Worm (Caenorhabditis elegans) whole organism, mixed stage, embryonic: ENCODE data around the gene Y50D7A.1.

Source experiments
- M03D4.4 ChIP-seq: sonication (generic microtip); optimal IDR thresholded peaks from 2 replicates; lab custom pipeline; 2017; ENCODE audit warnings: mild to moderate bottlenecking, missing genetic modification characterization, missing compliant biosample characterization
- bed-3 ChIP-seq: fragments of 200-800 bp; sonication (Bioruptor generic); optimal IDR thresholded peaks from 3 replicates; lab custom pipeline; 2018; ENCODE audit warnings: mild to moderate bottlenecking, missing genetic modification characterization, moderate library complexity, missing compliant biosample characterization
- blmp-1 ChIP-seq: fragments of 150-350 bp; optimal IDR thresholded peaks from 2 replicates; lab custom pipeline; 2014; ENCODE audit warnings: missing biosample characterization, missing genetic modification characterization
- ceh-39 ChIP-seq: fragments of 150-350 bp; optimal IDR thresholded peaks from 2 replicates; lab custom pipeline; 2014; ENCODE audit warnings: missing biosample characterization, missing genetic modification characterization
- ceh-43 ChIP-seq: fragments of 200-800 bp; sonication (Bioruptor generic); optimal IDR thresholded peaks from 2 replicates; lab custom pipeline; 2018; ENCODE audit warnings: mild to moderate bottlenecking, missing genetic modification characterization, moderate library complexity, missing compliant biosample characterization
- ceh-83 ChIP-seq: fragments of 200-800 bp; sonication (Bioruptor generic); optimal IDR thresholded peaks from 2 replicates; lab custom pipeline; 2018; ENCODE audit warnings: mild to moderate bottlenecking, missing genetic modification characterization, missing compliant biosample characterization
- ces-1 ChIP-seq: fragments of 150-350 bp; optimal IDR thresholded peaks from 2 replicates; lab custom pipeline; 2014; ENCODE audit warnings: missing biosample characterization, missing genetic modification reagents, missing genetic modification characterization
- cnd-1 ChIP-seq: fragments of 200-800 bp; sonication (Bioruptor generic); optimal IDR thresholded peaks from 2 replicates; lab custom pipeline; 2018; ENCODE audit warnings: mild to moderate bottlenecking, missing genetic modification characterization, missing compliant biosample characterization
- drap-1 ChIP-seq: fragments of 200-800 bp; sonication (Bioruptor generic); optimal IDR thresholded peaks from 3 replicates; lab custom pipeline; 2018; ENCODE audit warnings: mild to moderate bottlenecking, missing genetic modification characterization, missing compliant biosample characterization
- elt-1 ChIP-seq: sonication (generic microtip); optimal IDR thresholded peaks from 2 replicates; lab custom pipeline; 2017; ENCODE audit warnings: missing genetic modification characterization, mild to moderate bottlenecking, missing compliant biosample characterization, antibody characterized with exemption, moderate library complexity, borderline replicate concordance; ENCODE audit not compliant: insufficient read depth
- elt-3 ChIP-seq: fragments of 150-350 bp; optimal IDR thresholded peaks from 2 replicates; lab custom pipeline; 2014; ENCODE audit warnings: missing biosample characterization, missing genetic modification characterization
- flh-1 ChIP-seq: fragments of 200-800 bp; sonication (Bioruptor generic); optimal IDR thresholded peaks from 2 replicates; lab custom pipeline; 2018; ENCODE audit warnings: mild to moderate bottlenecking, missing genetic modification characterization, moderate library complexity, missing compliant biosample characterization
- ham-2 ChIP-seq: fragments of 200-800 bp; sonication (Bioruptor generic); optimal IDR thresholded peaks from 2 replicates; lab custom pipeline; 2018; ENCODE audit warnings: mild to moderate bottlenecking, missing genetic modification characterization, missing compliant biosample characterization
- hlh-1 ChIP-seq: fragments of 150-350 bp; optimal IDR thresholded peaks from 2 replicates; lab custom pipeline; 2014; ENCODE audit warnings: missing biosample characterization, missing genetic modification reagents, missing genetic modification characterization
- lin-13 ChIP-seq: fragments of 150-350 bp; optimal IDR thresholded peaks from 2 replicates; lab custom pipeline; 2014; ENCODE audit warnings: missing biosample characterization, missing genetic modification characterization
- lin-32 ChIP-seq: fragments of 200-800 bp; sonication (Bioruptor generic); optimal IDR thresholded peaks from 2 replicates; lab custom pipeline; 2018; ENCODE audit warnings: mild to moderate bottlenecking, missing genetic modification characterization, missing compliant biosample characterization
- lsy-2 ChIP-seq: fragments of 150-350 bp; optimal IDR thresholded peaks from 2 replicates; lab custom pipeline; 2014; ENCODE audit warnings: missing biosample characterization, missing genetic modification characterization
- mab-5 ChIP-seq: fragments of 150-350 bp; optimal IDR thresholded peaks from 2 replicates; lab custom pipeline; 2014; ENCODE audit warnings: missing biosample characterization, missing genetic modification characterization
- mep-1 ChIP-seq: fragments of 150-350 bp; optimal IDR thresholded peaks from 2 replicates; lab custom pipeline; 2017; ENCODE audit warnings: missing biosample characterization, missing genetic modification reagents, missing genetic modification characterization, inconsistent platforms
- mls-2 ChIP-seq: sonication (generic microtip); optimal IDR thresholded peaks from 2 replicates; lab custom pipeline; 2016; ENCODE audit warnings: mild to moderate bottlenecking, missing genetic modification characterization, moderate library complexity, missing compliant biosample characterization
- nhr-12 ChIP-seq: fragments of 150-350 bp; optimal IDR thresholded peaks from 2 replicates; lab custom pipeline; 2014; ENCODE audit warnings: missing biosample characterization, missing genetic modification characterization
- nhr-2 ChIP-seq: fragments of 150-350 bp; optimal IDR thresholded peaks from 2 replicates; lab custom pipeline; 2014; ENCODE audit warnings: missing biosample characterization, missing genetic modification characterization
- nhr-237 ChIP-seq: fragments of 150-350 bp; optimal IDR thresholded peaks from 2 replicates; lab custom pipeline; 2014; ENCODE audit warnings: missing biosample characterization, missing genetic modification characterization
- nhr-28 ChIP-seq: fragments of 150-350 bp; optimal IDR thresholded peaks from 2 replicates; lab custom pipeline; 2014; ENCODE audit warnings: missing biosample characterization, missing genetic modification characterization
- nhr-76 ChIP-seq: sonication (generic microtip); optimal IDR thresholded peaks from 2 replicates; lab custom pipeline; 2017; ENCODE audit warnings: missing biosample characterization, missing genetic modification characterization
- pha-4 ChIP-seq: fragments of 150-350 bp; optimal IDR thresholded peaks from 2 replicates; lab custom pipeline; 2018; ENCODE audit warnings: missing biosample characterization, missing genetic modification reagents, missing genetic modification characterization
- sem-2 ChIP-seq: fragments of 200-800 bp; sonication (Bioruptor generic); optimal IDR thresholded peaks from 2 replicates; lab custom pipeline; 2018; ENCODE audit warnings: mild to moderate bottlenecking, missing genetic modification characterization, missing compliant biosample characterization
- snpc-4 ChIP-seq: fragments of 150-350 bp; optimal IDR thresholded peaks from 2 replicates; lab custom pipeline; 2014; ENCODE audit warnings: missing biosample characterization, missing genetic modification characterization
- sptf-1 ChIP-seq: sonication (generic microtip); optimal IDR thresholded peaks from 2 replicates; lab custom pipeline; 2017; ENCODE audit warnings: mild to moderate bottlenecking, missing genetic modification characterization, moderate library complexity, missing compliant biosample characterization
- tbx-8 ChIP-seq: fragments of 200-800 bp; sonication (Bioruptor generic); optimal IDR thresholded peaks from 2 replicates; lab custom pipeline; 2018; ENCODE audit warnings: mild to moderate bottlenecking, missing genetic modification characterization, moderate library complexity, missing compliant biosample characterization
- unc-120 ChIP-seq: sonication (generic microtip); optimal IDR thresholded peaks from 2 replicates; lab custom pipeline; 2017; ENCODE audit warnings: missing genetic modification characterization, missing compliant biosample characterization; ENCODE audit not compliant: poor library complexity, severe bottlenecking
- unc-39 ChIP-seq: fragments of 150-350 bp; optimal IDR thresholded peaks from 2 replicates; lab custom pipeline; 2014; ENCODE audit warnings: missing biosample characterization, missing genetic modification characterization
- unc-62 ChIP-seq: fragments of 150-350 bp; optimal IDR thresholded peaks from 2 replicates; lab custom pipeline; 2014; ENCODE audit warnings: missing biosample characterization, missing genetic modification reagents, missing genetic modification characterization
- zip-8 ChIP-seq: fragments of 150-350 bp; optimal IDR thresholded peaks from 2 replicates; lab custom pipeline; 2014; ENCODE audit warnings: missing biosample characterization, missing genetic modification characterization
- ztf-11 ChIP-seq: fragments of 150-350 bp; optimal IDR thresholded peaks from 2 replicates; lab custom pipeline; 2014; ENCODE audit warnings: missing biosample characterization, missing genetic modification characterization

Gene Y50D7A.1

ce11 chrIII:348465-348864 lies 56.0 kb downstream of the Y50D7A.1 start:
- TF ChIP-seq ztf-11, result no peak
- TF ChIP-seq nhr-2 (tag; lab: Kevin White, UChicago), result no peak
- TF ChIP-seq tbx-8 (GFP tag; lab: Kevin White, UChicago), result no peak
- TF ChIP-seq ceh-43 (GFP tag; lab: Kevin White, UChicago), result no peak
- TF ChIP-seq unc-120, result no peak
- TF ChIP-seq sem-2, result no peak
- TF ChIP-seq, all 35 proteins: peak for 0

ce11 chrIII:349511-350165 lies 57.2 kb downstream of the Y50D7A.1 start:
- TF ChIP-seq ztf-11, result no peak
- peak; percentile 24 for TF ChIP-seq drap-1 (GFP tag; lab: Kevin White, UChicago)
- no peak for TF ChIP-seq zip-8 (tag; lab: Kevin White, UChicago)
- TF ChIP-seq ceh-43 (GFP tag; lab: Kevin White, UChicago), result peak; percentile 33
- peak; percentile 18 for TF ChIP-seq ces-1 (GFP tag; lab: Kevin White, UChicago)
- TF ChIP-seq lin-13, result peak; percentile 55
- no peak for TF ChIP-seq mab-5 (tag; lab: Kevin White, UChicago)
- TF ChIP-seq hlh-1 (tag; lab: Kevin White, UChicago), result peak; percentile 13
- peak; percentile 39 for TF ChIP-seq ham-2 (GFP tag; lab: Kevin White, UChicago)
- peak; percentile 61 for TF ChIP-seq pha-4 (tag; lab: Kevin White, UChicago)
- peak; percentile 40 for TF ChIP-seq mep-1 (tag; lab: Kevin White, UChicago)
- no peak for TF ChIP-seq unc-39 (tag; lab: Kevin White, UChicago)
- TF ChIP-seq unc-62 (GFP tag; lab: Kevin White, UChicago), result peak; percentile 31
- peak; percentile 51 for TF ChIP-seq nhr-237 (tag; lab: Kevin White, UChicago)
- TF ChIP-seq elt-1 (tag; lab: Kevin White, UChicago), result no peak
- TF ChIP-seq elt-3 (tag; lab: Kevin White, UChicago), result no peak
- TF ChIP-seq mls-2 (tag; lab: Kevin White, UChicago), result peak; percentile 66
- peak; percentile 70 for TF ChIP-seq sptf-1 (tag; lab: Kevin White, UChicago)
- no peak for TF ChIP-seq nhr-28
- no peak for TF ChIP-seq bed-3 (GFP tag; lab: Kevin White, UChicago)
- no peak for TF ChIP-seq ceh-83 (GFP tag; lab: Kevin White, UChicago)
- peak; percentile 12 for TF ChIP-seq tbx-8 (GFP tag; lab: Kevin White, UChicago)
- peak; percentile 74 for TF ChIP-seq unc-120
- TF ChIP-seq nhr-2 (tag; lab: Kevin White, UChicago), result peak; percentile 30
- peak; percentile 36 for TF ChIP-seq M03D4.4 (tag; lab: Kevin White, UChicago)
- peak; percentile 12 for TF ChIP-seq sem-2
- TF ChIP-seq flh-1 (GFP tag; lab: Kevin White, UChicago), result no peak
- TF ChIP-seq nhr-76 (tag; lab: Kevin White, UChicago), result peak; percentile 48
- peak; percentile 88 for TF ChIP-seq ceh-39 (tag; lab: Kevin White, UChicago)
- no peak for TF ChIP-seq snpc-4 (tag; lab: Kevin White, UChicago)
- no peak for TF ChIP-seq lin-32 (GFP tag; lab: Kevin White, UChicago)
- TF ChIP-seq lsy-2 (tag; lab: Kevin White, UChicago), result peak; percentile 24
- TF ChIP-seq cnd-1 (tag; lab: Kevin White, UChicago), result peak; percentile 68
- peak; percentile 33 for TF ChIP-seq nhr-12
- TF ChIP-seq, all 35 proteins: peak for 22

ce11 chrIII:351860-352456 lies 59.5 kb downstream of the Y50D7A.1 start:
- no peak for TF ChIP-seq elt-1 (tag; lab: Kevin White, UChicago)
- peak; percentile 23 for TF ChIP-seq sptf-1 (tag; lab: Kevin White, UChicago)
- peak; percentile 7 for TF ChIP-seq ham-2 (GFP tag; lab: Kevin White, UChicago)
- peak; percentile 27 for TF ChIP-seq blmp-1 (tag; lab: Kevin White, UChicago)
- no peak for TF ChIP-seq unc-120
- TF ChIP-seq, all 35 proteins: peak for 3
